Worm (Caenorhabditis elegans): Measurements from ENCODE around the gene sdz-27.

DNA sequence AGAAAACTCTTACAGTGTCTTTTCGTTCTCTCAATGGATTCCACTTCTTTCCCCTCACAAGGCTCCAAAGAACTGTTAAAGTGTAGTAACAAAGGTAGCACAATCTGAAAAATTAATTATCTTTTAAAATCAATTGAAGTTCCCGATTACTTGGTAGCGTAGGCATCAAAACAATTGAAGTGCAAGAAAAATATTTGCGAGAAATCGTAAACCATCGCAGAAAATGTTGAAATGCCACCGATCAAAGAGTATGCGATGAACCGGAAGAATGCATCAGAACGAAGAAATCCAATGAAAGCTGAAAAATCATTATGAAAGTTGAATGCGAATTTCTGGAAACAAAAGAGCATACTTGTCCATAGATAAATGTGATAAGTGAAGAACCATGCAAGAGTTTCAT lies 40.3 kb upstream of the sdz-27 start:
- TF ChIP-seq him-1 (tag; optimal IDR thresholded peaks at IDR 0.05) (no peak), dao-5 (tag; optimal IDR thresholded peaks at IDR 0.05) (no peak)

Measured in whole organism, L4/young adult.